Worm (Caenorhabditis elegans): ENCODE data around the gene rnf-121.

rnf-121 gene

DNA sequence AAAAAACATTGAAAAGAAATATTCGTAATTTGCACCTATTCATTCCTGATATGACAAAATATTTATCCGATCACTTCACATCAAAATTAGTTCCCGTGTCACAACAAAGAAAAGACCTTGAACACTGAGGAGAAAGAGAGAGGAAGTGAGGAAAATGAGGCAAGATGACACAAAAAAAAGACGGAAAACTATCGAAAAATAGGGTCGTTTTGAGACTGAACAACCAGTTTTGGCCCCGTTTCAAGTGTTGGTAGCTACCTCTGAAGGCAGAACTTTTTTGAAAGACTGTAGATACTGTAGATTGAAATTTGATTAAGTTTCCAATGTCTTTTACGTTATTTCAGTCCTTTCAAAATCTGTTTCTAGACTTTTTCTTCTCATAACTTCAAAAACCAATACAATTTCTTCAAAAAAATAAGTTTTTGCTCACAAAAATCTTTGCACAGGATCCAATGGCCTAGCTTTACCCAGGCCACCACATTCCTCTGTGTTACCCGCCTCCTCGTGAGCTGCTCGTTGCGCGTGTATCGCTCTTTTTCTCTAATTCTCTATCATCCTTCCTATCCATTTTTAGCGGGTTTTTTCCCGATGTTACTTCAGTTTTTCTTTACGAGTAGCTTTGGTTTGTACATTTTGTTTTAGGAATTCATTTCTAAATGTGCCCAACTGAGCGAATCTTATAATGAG lies 25.7 kb upstream of the rnf-121 start (continued):
- no peak for TF ChIP-seq T07F8.4 (tag; optimal IDR thresholded peaks at IDR 0.05)
- TF ChIP-seq tbp1 (GFP tag; optimal IDR thresholded peaks at IDR 0.05), result no peak
- no peak for TF ChIP-seq nfyb-1 (GFP tag; IDR thresholded peaks at IDR 0.05)
- no peak for TF ChIP-seq Y56A3A.18 (GFP tag; IDR thresholded peaks at IDR 0.05)
- 0 out of 2 replicates have a peak, but pooled peaks have one; percentile 25 for TF ChIP-seq mcd-1 (GFP tag; IDR thresholded peaks at IDR 0.05)
- no peak for TF ChIP-seq bed-2 (GFP tag; IDR thresholded peaks at IDR 0.05)
- 0 out of 2 replicates have a peak, but pooled peaks have one; percentile 14 for TF ChIP-seq Y67H2A.10 (GFP tag; conservative IDR thresholded peaks at IDR 0.05)
- TF ChIP-seq ztf-6 (GFP tag; IDR thresholded peaks at IDR 0.05), result 0 out of 2 replicates have a peak, but pooled peaks have one; percentile 13

- TF ChIP-seq F10E7.11 (tag; optimal IDR thresholded peaks at IDR 0.05) (peak; percentile 63), tbp1 (GFP tag; optimal IDR thresholded peaks at IDR 0.05) (peak; percentile 41), chd-7 (tag; optimal IDR thresholded peaks at IDR 0.05) (peak; percentile 79), F33H1.4 (GFP tag; IDR thresholded peaks at IDR 0.05) (0 out of 2 replicates have a peak, but pooled peaks have one; percentile 11), pha-4 (tag; optimal IDR thresholded peaks at IDR 0.05) (no peak), F57C9.4 (tag; optimal IDR thresholded peaks at IDR 0.05) (peak; percentile 62), hmg-20 (GFP tag; IDR thresholded peaks at IDR 0.05) (peak; percentile 81), aptf-2 (GFP tag; conservative IDR thresholded peaks at IDR 0.05) (no peak), nfyb-1 (GFP tag; IDR thresholded peaks at IDR 0.05) (peak; percentile 91), B0019.2 (GFP tag; conservative IDR thresholded peaks at IDR 0.05) (no peak), ztf-18 (tag; optimal IDR thresholded peaks at IDR 0.05) (no peak), ceh-58 (GFP tag; IDR thresholded peaks at IDR 0.05) (no peak), hmg-1.2 (GFP tag; IDR thresholded peaks at IDR 0.05) (peak; percentile 36; the same call in 1 of the 2 replicates), K11D2.4 (GFP tag; IDR thresholded peaks at IDR 0.05) (peak; percentile 73), ceh-91 (GFP tag; IDR thresholded peaks at IDR 0.05) (no peak), bed-1 (GFP tag; IDR thresholded peaks at IDR 0.05) (no peak), zfh-2 (GFP tag; conservative IDR thresholded peaks at IDR 0.05) (no peak), unc-62 (GFP tag; optimal IDR thresholded peaks at IDR 0.05) (no peak), ztf-6 (GFP tag; IDR thresholded peaks at IDR 0.05) (no peak), hrde-1 (tag; optimal IDR thresholded peaks at IDR 0.05; ENCODE audit: borderline replicate concordance) (no peak), rpc-1 (optimal IDR thresholded peaks at IDR 0.05) (no peak), rpc-1 (tag; optimal IDR thresholded peaks at IDR 0.05) (no peak), gei-17 (GFP tag; optimal IDR thresholded peaks at IDR 0.05) (peak; percentile 73), snpc-1.1 (tag; optimal IDR thresholded peaks at IDR 0.05; ENCODE audit: insufficient read depth) (no peak), ama-1 (optimal IDR thresholded peaks at IDR 0.05) (peak; percentile 96), ama-1 (GFP tag; optimal IDR thresholded peaks at IDR 0.05) (peak in 1 of 2 experiments; percentile 68), mes-4 (tag; optimal IDR thresholded peaks at IDR 0.05) (no peak), hlh-26 (GFP tag; conservative IDR thresholded peaks at IDR 0.05) (no peak), madf-10 (tag; optimal IDR thresholded peaks at IDR 0.05) (peak; percentile 33), ztf-3 (GFP tag; optimal IDR thresholded peaks at IDR 0.05) (no peak), attf-3 (GFP tag; conservative IDR thresholded peaks at IDR 0.05) (no peak), mxl-1 (tag; optimal IDR thresholded peaks at IDR 0.05) (peak; percentile 11), cebp-1 (GFP tag; IDR thresholded peaks at IDR 0.05) (no peak), cebp-1 (tag; optimal IDR thresholded peaks at IDR 0.05) (peak; percentile 62), F23B12.7 (tag; optimal IDR thresholded peaks at IDR 0.05; ENCODE audit: insufficient read depth) (no peak), sdz-38 (tag; optimal IDR thresholded peaks at IDR 0.05) (no peak), ZK185.1 (tag; optimal IDR thresholded peaks at IDR 0.05; ENCODE audit: poor library complexity, severe bottlenecking) (peak; percentile 72), him-1 (tag; optimal IDR thresholded peaks at IDR 0.05) (no peak), F49E8.2 (tag; optimal IDR thresholded peaks at IDR 0.05; ENCODE audit: insufficient read depth) (no peak), xnd-1 (tag; optimal IDR thresholded peaks at IDR 0.05) (no peak)
These were observed 24.7 kb upstream of the rnf-121 start for ce11 chrIII:4195306-4196008.

Data from whole organism, young adult.